Worm (Caenorhabditis elegans) whole organism, L2 larva: Measurements from ENCODE around the gene asp-13.

Source experiments
- C34F6.9 ChIP-seq: fragments of 150-350 bp; optimal IDR thresholded peaks from 2 replicates; lab custom pipeline; 2014; ENCODE audit warnings: missing biosample characterization, missing genetic modification characterization
- R02D3.7 ChIP-seq: fragments of 150-350 bp; optimal IDR thresholded peaks from 2 replicates; lab custom pipeline; 2014; ENCODE audit warnings: missing biosample characterization, missing genetic modification characterization
- Y55F3AM.14 ChIP-seq: fragments of 200-800 bp; sonication (Bioruptor generic); optimal IDR thresholded peaks from 2 replicates; lab custom pipeline; 2018; ENCODE audit warnings: mild to moderate bottlenecking, missing genetic modification characterization, missing compliant biosample characterization
- alr-1 ChIP-seq: fragments of 150-350 bp; optimal IDR thresholded peaks from 2 replicates; lab custom pipeline; 2014; ENCODE audit warnings: missing biosample characterization, missing genetic modification characterization
- aly-2 ChIP-seq: fragments of 150-350 bp; optimal IDR thresholded peaks from 2 replicates; lab custom pipeline; 2014; ENCODE audit warnings: missing biosample characterization, missing genetic modification characterization
- ama-1 ChIP-seq: fragments of 150-350 bp; optimal IDR thresholded peaks from 2 replicates; lab custom pipeline; 2018; ENCODE audit warnings: inconsistent platforms
- blmp-1 ChIP-seq: sonication (generic microtip); optimal IDR thresholded peaks from 2 replicates; lab custom pipeline; 2017; ENCODE audit warnings: missing genetic modification characterization, mild to moderate bottlenecking, missing compliant biosample characterization, antibody characterized with exemption, moderate library complexity; ENCODE audit not compliant: insufficient read depth
- ceh-16 ChIP-seq: fragments of 150-350 bp; optimal IDR thresholded peaks from 2 replicates; lab custom pipeline; 2014; ENCODE audit warnings: missing biosample characterization, missing genetic modification characterization
- ceh-82 ChIP-seq: fragments of 150-350 bp; optimal IDR thresholded peaks from 2 replicates; lab custom pipeline; 2014; ENCODE audit warnings: missing biosample characterization, missing genetic modification characterization
- crh-2 ChIP-seq: sonication (generic microtip); optimal IDR thresholded peaks from 2 replicates; lab custom pipeline; 2017; ENCODE audit warnings: missing biosample characterization, missing genetic modification characterization
- dmd-4 ChIP-seq: sonication (generic microtip); optimal IDR thresholded peaks from 2 replicates; lab custom pipeline; 2017; ENCODE audit warnings: missing biosample characterization, missing genetic modification characterization
- egl-27 ChIP-seq: sonication (generic microtip); optimal IDR thresholded peaks from 3 replicates; lab custom pipeline; 2017; ENCODE audit warnings: missing biosample characterization, missing genetic modification reagents, missing genetic modification characterization
- elt-1 ChIP-seq: fragments of 150-350 bp; optimal IDR thresholded peaks from 2 replicates; lab custom pipeline; 2014; ENCODE audit warnings: missing biosample characterization, missing genetic modification characterization
- elt-3 ChIP-seq: sonication (generic microtip); optimal IDR thresholded peaks from 2 replicates; lab custom pipeline; 2017; ENCODE audit warnings: missing biosample characterization, missing genetic modification characterization
- fos-1 ChIP-seq: fragments of 150-350 bp; optimal IDR thresholded peaks from 2 replicates; lab custom pipeline; 2014; ENCODE audit warnings: missing biosample characterization, missing genetic modification characterization
- gmeb-1 ChIP-seq: fragments of 150-350 bp; optimal IDR thresholded peaks from 2 replicates; lab custom pipeline; 2014; ENCODE audit warnings: missing biosample characterization, missing genetic modification characterization
- lin-11 ChIP-seq: fragments of 150-350 bp; sonication (generic microtip); optimal IDR thresholded peaks from 2 replicates; lab custom pipeline; 2014; ENCODE audit warnings: missing biosample characterization, missing genetic modification characterization, inconsistent platforms, mixed read lengths
- lin-13 ChIP-seq: fragments of 150-350 bp; optimal IDR thresholded peaks from 2 replicates; lab custom pipeline; 2014; ENCODE audit warnings: missing biosample characterization, missing genetic modification reagents, missing genetic modification characterization
- lsy-2 ChIP-seq, 2 experiments: fragments of 150-350 bp in 1 of 2; sonication (generic microtip) in 1 of 2; optimal IDR thresholded peaks; 2 replicates each; lab custom pipeline; 2014 to 2017; ENCODE audit warnings: missing biosample characterization in 2 of 2, missing genetic modification characterization in 2 of 2
- mab-5 ChIP-seq: fragments of 150-350 bp; optimal IDR thresholded peaks from 2 replicates; lab custom pipeline; 2014; ENCODE audit warnings: missing biosample characterization, missing genetic modification characterization
- mbf-1 ChIP-seq: sonication (generic microtip); optimal IDR thresholded peaks from 2 replicates; lab custom pipeline; 2017; ENCODE audit warnings: missing biosample characterization, missing genetic modification characterization
- mdl-1 ChIP-seq, 2 experiments: fragments of 150-350 bp in 1 of 2; sonication (generic microtip) in 1 of 2; optimal IDR thresholded peaks; 2 replicates each; lab custom pipeline; 2017; ENCODE audit warnings: missing biosample characterization in 2 of 2, missing genetic modification characterization in 2 of 2
- nhr-10 ChIP-seq: sonication (generic microtip); optimal IDR thresholded peaks from 2 replicates; lab custom pipeline; 2017; ENCODE audit warnings: missing biosample characterization, missing genetic modification characterization
- nhr-11 ChIP-seq: fragments of 150-350 bp; optimal IDR thresholded peaks from 2 replicates; lab custom pipeline; 2014; ENCODE audit warnings: missing biosample characterization, missing genetic modification characterization
- nhr-12 ChIP-seq: fragments of 150-350 bp; optimal IDR thresholded peaks from 2 replicates; lab custom pipeline; 2014; ENCODE audit warnings: missing biosample characterization, missing genetic modification characterization
- nhr-129 ChIP-seq: fragments of 150-350 bp; optimal IDR thresholded peaks from 2 replicates; lab custom pipeline; 2014; ENCODE audit warnings: missing biosample characterization, missing genetic modification characterization
- nhr-21 ChIP-seq: fragments of 150-350 bp; optimal IDR thresholded peaks from 2 replicates; lab custom pipeline; 2014; ENCODE audit warnings: missing biosample characterization, missing genetic modification characterization
- nhr-23 ChIP-seq: fragments of 150-350 bp; optimal IDR thresholded peaks from 2 replicates; lab custom pipeline; 2014; ENCODE audit warnings: missing biosample characterization, missing genetic modification reagents, missing genetic modification characterization
- nhr-237 ChIP-seq: fragments of 150-350 bp; optimal IDR thresholded peaks from 2 replicates; lab custom pipeline; 2014; ENCODE audit warnings: missing biosample characterization, missing genetic modification characterization
- nhr-25 ChIP-seq: fragments of 150-350 bp; sonication (generic microtip); optimal IDR thresholded peaks from 3 replicates; lab custom pipeline; 2014; ENCODE audit warnings: missing biosample characterization, missing genetic modification characterization
- nhr-6 ChIP-seq: fragments of 150-350 bp; optimal IDR thresholded peaks from 2 replicates; lab custom pipeline; 2014; ENCODE audit warnings: missing biosample characterization, missing genetic modification characterization
- nhr-77 ChIP-seq: fragments of 150-350 bp; optimal IDR thresholded peaks from 2 replicates; lab custom pipeline; 2014; ENCODE audit warnings: missing biosample characterization, missing genetic modification characterization
- peb-1 ChIP-seq: fragments of 150-350 bp; optimal IDR thresholded peaks from 2 replicates; lab custom pipeline; 2014; ENCODE audit warnings: missing biosample characterization, missing genetic modification characterization
- sem-4 ChIP-seq: fragments of 150-350 bp; optimal IDR thresholded peaks from 2 replicates; lab custom pipeline; 2014; ENCODE audit warnings: missing biosample characterization, missing genetic modification reagents, missing genetic modification characterization
- skn-1 ChIP-seq: sonication (generic microtip); optimal IDR thresholded peaks from 2 replicates; lab custom pipeline; 2017; ENCODE audit warnings: missing biosample characterization, missing genetic modification characterization
- sma-3 ChIP-seq: sonication (generic microtip); optimal IDR thresholded peaks from 2 replicates; lab custom pipeline; 2016; ENCODE audit warnings: missing genetic modification reagents, missing genetic modification characterization, missing compliant biosample characterization
- sma-9 ChIP-seq, 2 experiments: fragments of 150-350 bp in 1 of 2; sonication (generic microtip) in 1 of 2; optimal IDR thresholded peaks; 2 replicates each; lab custom pipeline; 2014 to 2016; ENCODE audit warnings: missing genetic modification characterization in 2 of 2, mild to moderate bottlenecking in 1 of 2, missing biosample characterization in 1 of 2, missing compliant biosample characterization in 1 of 2, missing genetic modification reagents in 1 of 2, moderate library complexity in 1 of 2
- snpc-4 ChIP-seq: fragments of 150-350 bp; optimal IDR thresholded peaks from 2 replicates; lab custom pipeline; 2014; ENCODE audit warnings: missing biosample characterization, missing genetic modification characterization
- unc-39 ChIP-seq: fragments of 150-350 bp; optimal IDR thresholded peaks from 2 replicates; lab custom pipeline; 2014; ENCODE audit warnings: missing biosample characterization, missing genetic modification characterization
- unc-55 ChIP-seq: fragments of 150-350 bp; sonication (generic microtip); optimal IDR thresholded peaks from 3 replicates; lab custom pipeline; 2014; ENCODE audit warnings: missing biosample characterization, missing genetic modification reagents, missing genetic modification characterization
- unc-62 ChIP-seq: fragments of 150-350 bp; optimal IDR thresholded peaks from 2 replicates; lab custom pipeline; 2014; ENCODE audit warnings: missing biosample characterization, missing genetic modification reagents, missing genetic modification characterization
- zag-1 ChIP-seq: fragments of 150-350 bp; optimal IDR thresholded peaks from 2 replicates; lab custom pipeline; 2014; ENCODE audit warnings: missing biosample characterization, missing genetic modification characterization
- ztf-1 ChIP-seq: fragments of 200-800 bp; sonication (Bioruptor generic); conservative IDR thresholded peaks from 2 replicates; pipeline ENCODE4 v1.3.6; 2022; ENCODE audit warnings: missing genetic modification characterization, missing compliant biosample characterization
- ztf-11 ChIP-seq: sonication (generic microtip); optimal IDR thresholded peaks from 2 replicates; lab custom pipeline; 2017; ENCODE audit warnings: missing biosample characterization, missing genetic modification characterization
- ztf-4 ChIP-seq: fragments of 150-350 bp; optimal IDR thresholded peaks from 2 replicates; lab custom pipeline; 2014; ENCODE audit warnings: missing biosample characterization, missing genetic modification characterization

asp-13 gene

DNA sequence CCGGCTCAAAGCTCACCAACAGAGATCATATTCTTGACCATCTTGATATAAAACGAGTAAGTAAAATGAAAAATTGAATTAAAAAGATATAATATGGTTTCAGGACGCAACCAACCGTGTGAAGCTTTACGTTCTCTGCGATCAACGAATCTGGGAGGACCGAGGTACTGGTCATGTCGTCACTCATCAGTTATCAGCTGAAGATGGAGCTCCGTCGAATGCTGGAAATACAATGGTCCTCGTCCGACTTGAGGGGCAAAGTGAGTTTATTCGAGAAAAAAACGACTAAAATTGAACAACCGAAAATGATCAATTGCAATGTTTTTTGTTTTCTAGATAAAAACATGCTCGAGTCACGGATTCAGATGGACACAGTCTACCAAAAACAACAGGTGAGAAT lies 34.5 kb downstream of the asp-13 start:
- TF ChIP-seq fos-1 (tag; lab: Kevin White, UChicago) (no peak), ztf-1 (no peak), dmd-4 (tag; lab: Kevin White, UChicago) (no peak), snpc-4 (no peak), sma-3 (no peak), zag-1 (tag; lab: Kevin White, UChicago) (no peak)

DNA sequence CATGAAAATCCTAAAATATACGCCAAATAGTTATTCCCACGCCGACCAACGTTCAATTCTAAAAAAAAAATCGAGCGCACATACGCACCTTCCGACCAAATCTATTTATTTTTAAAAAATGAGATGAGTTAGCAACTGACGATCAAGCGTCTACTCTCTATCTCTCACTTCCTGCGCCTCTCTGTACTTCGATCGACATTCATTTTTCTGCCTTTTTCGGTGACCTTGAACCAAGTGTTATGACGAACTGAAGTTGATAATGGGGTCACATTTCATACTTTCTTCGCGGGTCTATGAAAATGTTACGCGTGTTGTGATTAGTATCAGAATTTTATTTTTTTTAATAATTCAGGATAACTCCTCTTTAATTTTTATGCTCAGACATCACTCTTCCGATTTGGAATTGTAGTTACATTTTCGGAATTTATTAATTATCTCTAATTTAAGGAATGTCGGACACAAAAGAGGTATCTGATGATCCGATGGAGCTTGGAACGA lies 35.6 kb downstream of the asp-13 start, which contains the start of gene smk-1:
smk-1 (plus strand) TSS at position 448 of the 498 bp plus-strand sequence.
- no peak for TF ChIP-seq lin-11 (tag; lab: Kevin White, UChicago)
- TF ChIP-seq alr-1 (tag; lab: Kevin White, UChicago): no peak
- peak; percentile 17 for TF ChIP-seq sem-4 (tag; lab: Kevin White, UChicago)
- TF ChIP-seq sma-3: peak; percentile 39
- peak; percentile 49 for TF ChIP-seq nhr-21 (tag; lab: Kevin White, UChicago)
- peak; percentile 27 for TF ChIP-seq crh-2 (tag; lab: Kevin White, UChicago)
- peak; percentile 26 for TF ChIP-seq gmeb-1 (tag; lab: Kevin White, UChicago)
- TF ChIP-seq nhr-25 (tag; lab: Kevin White, UChicago): peak; percentile 82
- no peak for TF ChIP-seq unc-62 (GFP tag; lab: Kevin White, UChicago)
- TF ChIP-seq ztf-4 (tag; lab: Kevin White, UChicago): peak; percentile 41
- no peak for TF ChIP-seq nhr-10
- TF ChIP-seq fos-1 (tag; lab: Kevin White, UChicago): peak; percentile 50
- TF ChIP-seq sma-9 (GFP tag; optimal IDR thresholded peaks at IDR 0.05; lab: Kevin White, UChicago): peak; percentile 67
- TF ChIP-seq sma-9 (tag; optimal IDR thresholded peaks at IDR 0.05; lab: Kevin White, UChicago): no peak
- no peak for TF ChIP-seq aly-2 (tag; lab: Kevin White, UChicago)
- TF ChIP-seq blmp-1: peak; percentile 22
- TF ChIP-seq C34F6.9 (tag; lab: Kevin White, UChicago): peak; percentile 22
- no peak for TF ChIP-seq zag-1 (tag; lab: Kevin White, UChicago)

DNA sequence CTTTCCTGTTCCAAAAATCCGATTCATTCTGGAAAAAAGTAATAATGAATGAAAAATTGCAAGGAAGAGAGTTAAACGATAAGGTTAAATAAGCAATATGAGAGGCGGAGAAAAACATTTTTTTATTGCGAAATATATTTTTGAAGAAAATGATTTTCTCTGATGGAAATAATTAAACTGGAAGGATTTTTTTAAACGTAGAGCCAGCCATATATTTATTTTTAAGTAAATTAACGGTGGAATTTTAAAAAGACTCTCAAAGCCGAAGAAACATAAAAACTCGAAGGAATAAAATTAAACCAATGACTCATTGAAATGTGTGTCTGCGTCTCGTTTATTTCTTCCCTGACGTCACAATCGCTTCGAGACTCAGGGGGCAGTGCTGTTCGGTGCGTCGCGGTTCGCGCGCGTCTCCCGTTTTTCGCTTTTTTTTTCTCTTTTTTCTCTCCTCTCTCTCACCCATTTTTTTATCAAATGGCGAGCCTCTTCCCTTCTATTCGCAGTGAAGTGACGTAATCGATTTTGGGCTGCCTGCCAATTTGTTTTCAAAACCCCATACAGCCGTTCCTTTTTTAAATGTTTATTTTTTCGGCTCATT lies 36.8 kb downstream of the asp-13 start, which contains the start of gene vps-60:
vps-60 (minus strand) TSS at position 30 of the 598 bp plus-strand sequence.
- no peak for TF ChIP-seq elt-3 (tag; lab: Kevin White, UChicago)
- peak; percentile 91 for TF ChIP-seq lin-11 (tag; lab: Kevin White, UChicago)
- TF ChIP-seq crh-2 (tag; lab: Kevin White, UChicago): peak; percentile 98
- peak; percentile 90 for TF ChIP-seq ztf-4 (tag; lab: Kevin White, UChicago)
- TF ChIP-seq lin-13: peak; percentile 94
- TF ChIP-seq peb-1 (tag; lab: Kevin White, UChicago): no peak
- TF ChIP-seq nhr-11 (tag; lab: Kevin White, UChicago): no peak
- peak; percentile 14 for TF ChIP-seq skn-1
- peak; percentile 30 for TF ChIP-seq ceh-16 (tag; lab: Kevin White, UChicago)
- TF ChIP-seq lsy-2 (tag; optimal IDR thresholded peaks at IDR 0.05; lab: Kevin White, UChicago): peak; percentile 74 to 93
- TF ChIP-seq mbf-1: no peak
- TF ChIP-seq snpc-4: peak; percentile 86
- TF ChIP-seq Y55F3AM.14 (GFP tag; lab: Kevin White, UChicago): peak; percentile 75
- peak; percentile 94 for TF ChIP-seq sma-9 (GFP tag; optimal IDR thresholded peaks at IDR 0.05; lab: Kevin White, UChicago)
- TF ChIP-seq sma-9 (tag; optimal IDR thresholded peaks at IDR 0.05; lab: Kevin White, UChicago): no peak
- TF ChIP-seq nhr-12 (tag; lab: Kevin White, UChicago): no peak
- no peak for TF ChIP-seq elt-1
- TF ChIP-seq egl-27 (tag; lab: Kevin White, UChicago): peak; percentile 71
- no peak for TF ChIP-seq alr-1 (tag; lab: Kevin White, UChicago)
- peak; percentile 92 for TF ChIP-seq nhr-129
- peak; percentile 87 for TF ChIP-seq nhr-21 (tag; lab: Kevin White, UChicago)
- peak; percentile 90 for TF ChIP-seq sem-4 (tag; lab: Kevin White, UChicago)
- TF ChIP-seq nhr-23 (tag; lab: Kevin White, UChicago): no peak
- TF ChIP-seq nhr-25 (tag; lab: Kevin White, UChicago): peak; percentile 84
- peak; percentile 98 for TF ChIP-seq C34F6.9 (tag; lab: Kevin White, UChicago)
- peak; percentile 29 to 72 for TF ChIP-seq mdl-1 (tag; optimal IDR thresholded peaks at IDR 0.05; lab: Kevin White, UChicago)
- no peak for TF ChIP-seq unc-39 (tag; lab: Kevin White, UChicago)
- TF ChIP-seq ama-1: peak; percentile 64
- peak; percentile 51 for TF ChIP-seq unc-62 (GFP tag; lab: Kevin White, UChicago)
- peak; percentile 91 for TF ChIP-seq blmp-1
- peak; percentile 76 for TF ChIP-seq nhr-6
- no peak for TF ChIP-seq dmd-4 (tag; lab: Kevin White, UChicago)
- no peak for TF ChIP-seq aly-2 (tag; lab: Kevin White, UChicago)
- TF ChIP-seq ztf-11 (tag; lab: Kevin White, UChicago): no peak
- TF ChIP-seq gmeb-1 (tag; lab: Kevin White, UChicago): peak; percentile 84
- peak; percentile 100 for TF ChIP-seq fos-1 (tag; lab: Kevin White, UChicago)
- TF ChIP-seq mab-5 (tag; lab: Kevin White, UChicago): peak; percentile 85
- no peak for TF ChIP-seq ztf-1
- no peak for TF ChIP-seq nhr-237
- TF ChIP-seq ceh-82 (tag; lab: Kevin White, UChicago): no peak
- peak; percentile 94 for TF ChIP-seq sma-3
- TF ChIP-seq nhr-77 (tag; lab: Kevin White, UChicago): no peak
- peak; percentile 99 for TF ChIP-seq unc-55
- peak; percentile 20 for TF ChIP-seq nhr-10
- TF ChIP-seq R02D3.7 (tag; lab: Kevin White, UChicago): no peak
